Fruit fly (Drosophila melanogaster) S2 (cell line): ENCODE data around the gene CG15019.

ENCODE experiments used
- CG8478 ChIP-seq: fragments of >200 bp; optimal IDR thresholded peaks from 2 replicates; lab custom pipeline; 2018
- CTCF ChIP-seq, 2 experiments: fragments of >200 bp; optimal IDR thresholded peaks; 2 replicates each; lab custom pipeline; 2018

DNA sequence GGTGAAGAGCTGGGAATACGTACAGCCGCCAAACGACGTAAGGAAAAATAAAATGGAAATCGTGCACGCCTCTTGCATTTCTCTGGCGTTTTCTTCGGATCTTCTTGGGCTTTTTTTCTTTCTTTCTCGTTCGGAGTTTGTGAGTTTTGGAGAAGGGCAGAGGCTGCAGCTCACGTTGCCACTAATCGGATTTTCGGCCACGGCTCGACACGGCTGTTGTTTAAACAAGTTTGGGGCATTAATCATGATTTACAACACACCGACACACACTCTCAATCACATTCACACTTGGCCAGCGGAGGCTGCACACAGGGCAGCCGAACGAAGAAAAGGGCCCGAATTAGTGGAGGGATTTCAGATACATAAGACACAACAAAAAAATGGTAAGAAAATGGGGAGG, 9.5 kb downstream of the CG15019 start:
- TF ChIP-seq CTCF (optimal IDR thresholded peaks at IDR 0.05; lab: Kevin White, UChicago): no peak
- TF ChIP-seq CG8478 (lab: Kevin White, UChicago): no peak
